Fruit fly (Drosophila melanogaster): ENCODE data around the gene eIF2D.

The eIF2D gene

DNA sequence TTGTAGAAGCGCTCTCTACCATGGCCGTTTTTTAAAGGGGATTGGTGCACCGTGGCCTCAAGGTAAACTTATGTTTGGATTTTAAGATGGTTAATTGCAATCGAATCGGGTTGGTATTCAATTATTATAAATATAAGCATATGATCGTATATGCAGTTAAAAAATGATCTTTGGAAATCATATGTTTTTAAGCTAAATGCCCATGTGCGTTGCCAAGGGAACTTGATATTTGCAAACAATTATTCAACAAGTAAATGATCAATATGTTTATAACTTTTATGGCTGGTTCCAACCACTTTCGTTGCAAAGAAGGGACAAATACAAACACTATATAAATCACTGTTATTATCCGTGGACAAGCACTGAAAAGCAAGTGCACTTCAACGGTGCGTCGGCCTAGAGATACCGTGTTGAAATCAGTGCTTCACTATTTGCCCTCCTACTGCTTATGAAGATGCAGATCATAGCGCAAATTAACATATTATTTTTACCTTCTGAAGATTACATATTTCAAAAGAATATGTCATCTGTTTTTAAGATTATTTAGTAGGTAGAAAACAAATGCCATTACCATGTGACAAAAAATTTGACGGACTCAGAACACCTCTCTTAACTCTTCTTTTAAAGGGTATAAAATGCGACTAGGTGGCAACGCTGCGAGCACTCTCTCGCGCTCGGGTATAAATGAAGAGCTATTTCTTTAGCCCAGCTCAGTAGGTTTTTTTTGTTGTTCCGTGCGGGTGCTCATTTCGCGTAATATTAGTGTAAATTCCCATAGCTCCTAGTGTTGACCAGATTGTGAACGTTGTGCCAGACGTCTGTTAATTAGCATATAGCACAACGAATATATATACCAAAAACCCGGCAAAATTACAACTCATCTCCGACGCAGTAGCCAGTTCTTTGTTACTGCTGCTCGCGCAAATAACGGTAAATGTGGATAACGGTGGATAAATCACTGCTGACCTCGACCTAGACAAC, 6.1 kb upstream of the eIF2D start, which contains the start of gene rdog (continued):
- TF ChIP-seq Fer1 (GFP tag; optimal IDR thresholded peaks at IDR 0.05) = peak; percentile 79
- peak; percentile 61 for TF ChIP-seq ara (GFP tag; IDR thresholded peaks at IDR 0.05)
- TF ChIP-seq H15 (GFP tag; IDR thresholded peaks at IDR 0.05) = 0 out of 3 replicates have a peak, but pooled peaks have one; percentile 17
- no peak for TF ChIP-seq Taf1 (GFP tag; IDR thresholded peaks at IDR 0.05)
- TF ChIP-seq pnt (GFP tag; optimal IDR thresholded peaks at IDR 0.05) = peak; percentile 66
- peak; percentile 84 for TF ChIP-seq lab (GFP tag; optimal IDR thresholded peaks at IDR 0.05)
- no peak for TF ChIP-seq Hr39 (optimal IDR thresholded peaks at IDR 0.05)
- TF ChIP-seq CG11695 (GFP tag; IDR thresholded peaks at IDR 0.05) = no peak
- peak; percentile 82 for TF ChIP-seq CG7556 (GFP tag; optimal IDR thresholded peaks at IDR 0.05)
- TF ChIP-seq crol (GFP tag; IDR thresholded peaks at IDR 0.05) = no peak
- TF ChIP-seq CG34224 (GFP tag; IDR thresholded peaks at IDR 0.05; ENCODE audit: partially characterized antibody) = peak; percentile 42; the same call in 1 of the 3 replicates
- TF ChIP-seq Bdp1 (GFP tag; optimal IDR thresholded peaks at IDR 0.05) = peak; percentile 71
- peak; percentile 70 for TF ChIP-seq CG10654 (GFP tag; optimal IDR thresholded peaks at IDR 0.05)
- TF ChIP-seq br (optimal IDR thresholded peaks at IDR 0.05) = no peak
- peak; percentile 78 for TF ChIP-seq HLH54F (GFP tag; optimal IDR thresholded peaks at IDR 0.05)
- peak; percentile 54 for TF ChIP-seq cato (GFP tag; optimal IDR thresholded peaks at IDR 0.05; ENCODE audit: borderline replicate concordance)
- TF ChIP-seq CG6254 (GFP tag; optimal IDR thresholded peaks at IDR 0.05) = peak; percentile 41
- TF ChIP-seq cas (GFP tag; IDR thresholded peaks at IDR 0.05) = no peak
- peak; percentile 39 for TF ChIP-seq Ets97D (GFP tag; optimal IDR thresholded peaks at IDR 0.05)
- peak in 1 of 2 experiments; percentile 47 for TF ChIP-seq crp (GFP tag; optimal IDR thresholded peaks at IDR 0.05)
- TF ChIP-seq YL-1 (GFP tag; optimal IDR thresholded peaks at IDR 0.05) = peak; percentile 75
- peak; percentile 63 for TF ChIP-seq BtbVII (GFP tag; optimal IDR thresholded peaks at IDR 0.05)
- 0 out of 2 replicates have a peak, but pooled peaks have one; percentile 40 for TF ChIP-seq Adf1 (GFP tag; IDR thresholded peaks at IDR 0.05)
- TF ChIP-seq CG3163 (GFP tag; optimal IDR thresholded peaks at IDR 0.05) = peak; percentile 69
- peak; percentile 75 for TF ChIP-seq mam (GFP tag; optimal IDR thresholded peaks at IDR 0.05)
- peak; percentile 46; the same call in 1 of the 3 replicates for TF ChIP-seq CG6791 (GFP tag; IDR thresholded peaks at IDR 0.05; ENCODE audit: partially characterized antibody)
- peak; percentile 67 for TF ChIP-seq CG11723 (GFP tag; optimal IDR thresholded peaks at IDR 0.05)
- TF ChIP-seq CG7357 (GFP tag; IDR thresholded peaks at IDR 0.05) = peak; percentile 56; the same call in 2 of the 3 replicates
- TF ChIP-seq CG2889 (GFP tag; IDR thresholded peaks at IDR 0.05) = no peak
- TF ChIP-seq CG6689 (GFP tag; IDR thresholded peaks at IDR 0.05) = peak; percentile 47
- TF ChIP-seq Oaz (GFP tag; IDR thresholded peaks at IDR 0.05) = no peak
- TF ChIP-seq Myb (GFP tag; optimal IDR thresholded peaks at IDR 0.05) = peak; percentile 55
- no peak; the same call in 1 of the 2 replicates for TF ChIP-seq CG31224 (GFP tag; IDR thresholded peaks at IDR 0.05)
- TF ChIP-seq wek (GFP tag; optimal IDR thresholded peaks at IDR 0.05) = peak; percentile 11
- TF ChIP-seq chm (GFP tag; IDR thresholded peaks at IDR 0.05) = 0 out of 2 replicates have a peak, but pooled peaks have one; percentile 36
- TF ChIP-seq PHDP (tag; optimal IDR thresholded peaks at IDR 0.05) = peak; percentile 65
- peak; percentile 33 to 40 for TF ChIP-seq insv (GFP tag; optimal IDR thresholded peaks at IDR 0.05)
- TF ChIP-seq CG18619 (GFP tag; optimal IDR thresholded peaks at IDR 0.05) = peak; percentile 73
- TF ChIP-seq Spps (tag; optimal IDR thresholded peaks at IDR 0.05) = peak; percentile 50
- TF ChIP-seq CG14441 (GFP tag; IDR thresholded peaks at IDR 0.05) = peak; percentile 55
- TF ChIP-seq CG1602 (GFP tag; optimal IDR thresholded peaks at IDR 0.05) = peak; percentile 82
- peak; percentile 36; the same call in 1 of the 2 replicates for TF ChIP-seq H2.0 (GFP tag; IDR thresholded peaks at IDR 0.05)
- peak; percentile 69 for TF ChIP-seq emc (GFP tag; optimal IDR thresholded peaks at IDR 0.05)
- peak; percentile 77 for TF ChIP-seq zen (tag; optimal IDR thresholded peaks at IDR 0.05)
- peak; percentile 72 for TF ChIP-seq NfI (GFP tag; optimal IDR thresholded peaks at IDR 0.05)
- TF ChIP-seq oc (tag; optimal IDR thresholded peaks at IDR 0.05) = peak; percentile 25
- peak; percentile 56 for TF ChIP-seq wdn (GFP tag; IDR thresholded peaks at IDR 0.05)
- TF ChIP-seq fd3F (GFP tag; optimal IDR thresholded peaks at IDR 0.05) = peak; percentile 31

Measured in whole organism, embryonic.